Worm (Caenorhabditis elegans): ENCODE results near the gene ptr-24.

- TF ChIP-seq unc-39 (tag; optimal IDR thresholded peaks at IDR 0.05) (no peak), tbx-8 (GFP tag; optimal IDR thresholded peaks at IDR 0.05) (no peak), nhr-12 (tag; optimal IDR thresholded peaks at IDR 0.05) (no peak), lsy-2 (tag; optimal IDR thresholded peaks at IDR 0.05) (no peak), unc-120 (tag; optimal IDR thresholded peaks at IDR 0.05; ENCODE audit: poor library complexity, severe bottlenecking) (no peak), nhr-237 (tag; optimal IDR thresholded peaks at IDR 0.05) (no peak), hlh-1 (tag; optimal IDR thresholded peaks at IDR 0.05) (no peak), mep-1 (tag; optimal IDR thresholded peaks at IDR 0.05) (no peak), flh-1 (GFP tag; optimal IDR thresholded peaks at IDR 0.05) (no peak), bed-3 (GFP tag; optimal IDR thresholded peaks at IDR 0.05) (no peak), elt-3 (tag; optimal IDR thresholded peaks at IDR 0.05) (no peak)
These were observed 43.3 kb downstream of the ptr-24 start for ce11 chrX:13380988-13381742.
